Worm (Caenorhabditis elegans) whole organism, early embryonic: ENCODE results near the gene ZK622.5.

Experiments
- B0310.2 ChIP-seq: sonication (generic microtip); optimal IDR thresholded peaks from 2 replicates; lab custom pipeline; 2016; ENCODE audit warnings: mild to moderate bottlenecking, missing genetic modification characterization, missing compliant biosample characterization
- F13C5.2 ChIP-seq: sonication (generic microtip); optimal IDR thresholded peaks from 2 replicates; lab custom pipeline; 2017; ENCODE audit warnings: mild to moderate bottlenecking, missing genetic modification characterization, inconsistent platforms, missing compliant biosample characterization
- aly-1 ChIP-seq: sonication (generic microtip); optimal IDR thresholded peaks from 2 replicates; lab custom pipeline; 2016; ENCODE audit warnings: missing genetic modification characterization, missing compliant biosample characterization
- ama-1 ChIP-seq: fragments of 150-350 bp; optimal IDR thresholded peaks from 2 replicates; lab custom pipeline; 2014
- ceh-13 ChIP-seq: fragments of 200-800 bp; sonication (Bioruptor generic); optimal IDR thresholded peaks from 2 replicates; lab custom pipeline; 2018; ENCODE audit warnings: mild to moderate bottlenecking, missing genetic modification characterization, missing compliant biosample characterization
- ceh-36 ChIP-seq: sonication (generic microtip); optimal IDR thresholded peaks from 2 replicates; lab custom pipeline; 2016; ENCODE audit warnings: missing genetic modification characterization, inconsistent platforms, missing compliant biosample characterization
- ets-7 ChIP-seq: sonication (generic microtip); optimal IDR thresholded peaks from 2 replicates; lab custom pipeline; 2016; ENCODE audit warnings: missing genotype, missing genetic modification characterization, missing compliant biosample characterization
- flt-1 ChIP-seq: fragments of 200-800 bp; sonication (Bioruptor generic); IDR thresholded peaks from 2 replicates; pipeline ENCODE4 v1.3.6; 2022; ENCODE audit warnings: missing genetic modification characterization, missing compliant biosample characterization
- hmbx-1 ChIP-seq: sonication (generic microtip); optimal IDR thresholded peaks from 2 replicates; lab custom pipeline; 2016; ENCODE audit warnings: mild to moderate bottlenecking, missing genetic modification characterization, missing compliant biosample characterization
- hmg-4 ChIP-seq: fragments of 200-800 bp; sonication (Bioruptor generic); optimal IDR thresholded peaks from 2 replicates; lab custom pipeline; 2018; ENCODE audit warnings: mild to moderate bottlenecking, missing genetic modification characterization, missing compliant biosample characterization
- hnd-1 ChIP-seq: sonication (generic microtip); optimal IDR thresholded peaks from 2 replicates; lab custom pipeline; 2016; ENCODE audit warnings: missing genetic modification characterization, missing compliant biosample characterization
- pes-1 ChIP-seq: fragments of 200-800 bp; sonication (Bioruptor generic); IDR thresholded peaks from 2 replicates; pipeline ENCODE4 v1.3.6; 2022; ENCODE audit warnings: missing genetic modification reagents, missing genetic modification characterization, missing compliant biosample characterization
- scrt-1 ChIP-seq: fragments of 200-800 bp; sonication (Bioruptor generic); IDR thresholded peaks from 2 replicates; pipeline ENCODE4 v1.3.6; 2022; ENCODE audit warnings: missing genetic modification characterization, missing compliant biosample characterization
- sea-1 ChIP-seq: fragments of 200-800 bp; sonication (Bioruptor generic); conservative IDR thresholded peaks from 2 replicates; pipeline ENCODE4 v1.3.6; 2022; ENCODE audit warnings: missing genetic modification characterization, missing compliant biosample characterization
- tbx-11 ChIP-seq: fragments of 200-800 bp; sonication (Bioruptor generic); IDR thresholded peaks from 2 replicates; pipeline ENCODE4 v1.3.6; 2022; ENCODE audit warnings: missing genetic modification characterization, missing compliant biosample characterization
- tbx-37 ChIP-seq: fragments of 200-800 bp; sonication (Bioruptor generic); conservative IDR thresholded peaks from 2 replicates; pipeline ENCODE4 v1.3.6; 2022; ENCODE audit warnings: missing genetic modification reagents, missing genetic modification characterization, missing compliant biosample characterization
- tra-4 ChIP-seq: sonication (generic microtip); optimal IDR thresholded peaks from 2 replicates; lab custom pipeline; 2017; ENCODE audit warnings: missing genetic modification characterization, missing compliant biosample characterization

Gene ZK622.5

ce11 chrII:5332345-5333124 lies 43.3 kb downstream of the ZK622.5 start:
- TF ChIP-seq hmbx-1 (no peak), scrt-1 (GFP tag; lab: Robert Waterston, UW) (no peak), F13C5.2 (tag; lab: Kevin White, UChicago) (no peak), tbx-11 (GFP tag; lab: Robert Waterston, UW) (no peak), ama-1 (lab: Kevin White, UChicago) (no peak), flt-1 (GFP tag; lab: Robert Waterston, UW) (no peak), ets-7 (tag; lab: Kevin White, UChicago) (no peak), hmg-4 (GFP tag; lab: Kevin White, UChicago) (no peak), tra-4 (tag; lab: Kevin White, UChicago) (no peak), B0310.2 (tag; lab: Kevin White, UChicago) (no peak), pes-1 (GFP tag; lab: Robert Waterston, UW) (no peak), ceh-13 (GFP tag; lab: Kevin White, UChicago) (no peak), tbx-37 (GFP tag; lab: Robert Waterston, UW) (no peak), aly-1 (tag; lab: Kevin White, UChicago) (no peak), ceh-36 (tag; lab: Kevin White, UChicago) (no peak), hnd-1 (tag; lab: Kevin White, UChicago) (no peak), sea-1 (GFP tag; lab: Robert Waterston, UW) (no peak)

ce11 chrII:5333729-5334255 lies 44.5 kb downstream of the ZK622.5 start:
- no peak for TF ChIP-seq sea-1 (GFP tag; lab: Robert Waterston, UW)
- no peak for TF ChIP-seq flt-1 (GFP tag; lab: Robert Waterston, UW)
- no peak for TF ChIP-seq ceh-36 (tag; lab: Kevin White, UChicago)
- no peak for TF ChIP-seq ceh-13 (GFP tag; lab: Kevin White, UChicago)
- TF ChIP-seq ama-1 (lab: Kevin White, UChicago), result no peak
- TF ChIP-seq scrt-1 (GFP tag; lab: Robert Waterston, UW), result no peak
- TF ChIP-seq hnd-1 (tag; lab: Kevin White, UChicago), result no peak
- TF ChIP-seq tbx-37 (GFP tag; lab: Robert Waterston, UW), result no peak
- TF ChIP-seq tbx-11 (GFP tag; lab: Robert Waterston, UW), result no peak
- TF ChIP-seq aly-1 (tag; lab: Kevin White, UChicago), result no peak
- TF ChIP-seq B0310.2 (tag; lab: Kevin White, UChicago), result no peak
- no peak for TF ChIP-seq hmg-4 (GFP tag; lab: Kevin White, UChicago)
- no peak for TF ChIP-seq hmbx-1
- TF ChIP-seq pes-1 (GFP tag; lab: Robert Waterston, UW), result no peak
- TF ChIP-seq F13C5.2 (tag; lab: Kevin White, UChicago), result no peak
- no peak for TF ChIP-seq tra-4 (tag; lab: Kevin White, UChicago)
- TF ChIP-seq ets-7 (tag; lab: Kevin White, UChicago), result no peak

ce11 chrII:5334628-5335027 lies 45.4 kb downstream of the ZK622.5 start:
- no peak for TF ChIP-seq ets-7 (tag; lab: Kevin White, UChicago)
- no peak for TF ChIP-seq ceh-13 (GFP tag; lab: Kevin White, UChicago)
- TF ChIP-seq tra-4 (tag; lab: Kevin White, UChicago), result no peak
- TF ChIP-seq hnd-1 (tag; lab: Kevin White, UChicago), result no peak

- TF ChIP-seq aly-1 (tag; lab: Kevin White, UChicago) (no peak), tbx-11 (GFP tag; lab: Robert Waterston, UW) (no peak), ceh-13 (GFP tag; lab: Kevin White, UChicago) (no peak), hmg-4 (GFP tag; lab: Kevin White, UChicago) (no peak), hnd-1 (tag; lab: Kevin White, UChicago) (no peak), tbx-37 (GFP tag; lab: Robert Waterston, UW) (no peak), ama-1 (lab: Kevin White, UChicago) (no peak), pes-1 (GFP tag; lab: Robert Waterston, UW) (no peak), ets-7 (tag; lab: Kevin White, UChicago) (no peak), hmbx-1 (no peak), scrt-1 (GFP tag; lab: Robert Waterston, UW) (no peak), tra-4 (tag; lab: Kevin White, UChicago) (no peak), sea-1 (GFP tag; lab: Robert Waterston, UW) (no peak), B0310.2 (tag; lab: Kevin White, UChicago) (no peak), flt-1 (GFP tag; lab: Robert Waterston, UW) (no peak), F13C5.2 (tag; lab: Kevin White, UChicago) (no peak), ceh-36 (tag; lab: Kevin White, UChicago) (no peak)
Measured at ce11 chrII:5335370-5336034, 46.3 kb downstream of the ZK622.5 start.

- TF ChIP-seq hnd-1 (tag; lab: Kevin White, UChicago) (no peak), tbx-37 (GFP tag; lab: Robert Waterston, UW) (no peak), aly-1 (tag; lab: Kevin White, UChicago) (peak; percentile 6), tbx-11 (GFP tag; lab: Robert Waterston, UW) (peak; percentile 20; the same call in 1 of the 2 replicates), F13C5.2 (tag; lab: Kevin White, UChicago) (peak; percentile 38)
Measured at ce11 chrII:5336035-5336376, 46.8 kb downstream of the ZK622.5 start.
